Worm (Caenorhabditis elegans) whole organism, L4/young adult: Measurements from ENCODE around the gene sprr-2.
A peak's percentile ranks its signal among the peaks of the same experiment; 100 is the strongest.

Experiments
- W03F9.2 ChIP-seq: fragments of 150-350 bp; optimal IDR thresholded peaks from 2 replicates; lab custom pipeline; 2014; ENCODE audit warnings: missing biosample characterization, missing genetic modification characterization
- dao-5 ChIP-seq: sonication (generic microtip); optimal IDR thresholded peaks from 2 replicates; lab custom pipeline; 2016; ENCODE audit warnings: missing genotype, missing genetic modification characterization, moderate library complexity, missing compliant biosample characterization
- him-1 ChIP-seq: sonication (generic microtip); optimal IDR thresholded peaks from 2 replicates; lab custom pipeline; 2016; ENCODE audit warnings: missing genotype, missing genetic modification reagents, missing genetic modification characterization, missing compliant biosample characterization

sprr-2 gene

DNA sequence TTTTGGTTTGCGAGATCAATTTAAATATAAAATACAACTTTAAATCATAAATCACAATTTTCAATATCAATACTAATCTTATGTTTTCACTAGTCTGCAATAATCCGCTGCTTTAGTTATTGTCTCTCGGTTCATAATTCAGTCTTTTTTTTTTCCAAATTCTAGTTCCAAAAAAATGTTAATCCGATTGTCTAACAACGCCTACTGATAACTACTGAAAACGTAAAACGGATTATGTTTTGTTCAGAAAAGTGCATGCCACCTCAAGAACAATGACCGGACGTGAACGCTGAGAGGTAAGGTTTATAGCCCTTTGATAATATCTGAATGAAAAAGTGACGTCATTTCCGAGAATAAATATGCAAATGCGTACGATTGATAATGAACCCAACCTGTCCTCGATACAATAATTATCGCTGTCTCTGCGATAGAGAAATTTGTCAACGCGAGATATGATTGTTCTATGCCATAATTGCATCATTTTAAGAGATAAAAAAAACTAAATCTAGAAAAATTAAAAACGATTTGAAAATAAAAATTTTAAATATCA lies at the start of gene sprr-2:
sprr-2 (plus strand) TSS at position 248 of the 550 bp plus-strand sequence.
- TF ChIP-seq him-1 (no peak), W03F9.2 (no peak)

- TF ChIP-seq him-1 (no peak), dao-5 (tag; lab: Kevin White, UChicago) (no peak), W03F9.2 (no peak)
Measured at ce11 chrX:14743780-14744179, 49.5 kb upstream of the sprr-2 start, which contains the start of gene C05G5.7. Gene C05G5.7 (minus strand): TSS chrX:14743780.

DNA sequence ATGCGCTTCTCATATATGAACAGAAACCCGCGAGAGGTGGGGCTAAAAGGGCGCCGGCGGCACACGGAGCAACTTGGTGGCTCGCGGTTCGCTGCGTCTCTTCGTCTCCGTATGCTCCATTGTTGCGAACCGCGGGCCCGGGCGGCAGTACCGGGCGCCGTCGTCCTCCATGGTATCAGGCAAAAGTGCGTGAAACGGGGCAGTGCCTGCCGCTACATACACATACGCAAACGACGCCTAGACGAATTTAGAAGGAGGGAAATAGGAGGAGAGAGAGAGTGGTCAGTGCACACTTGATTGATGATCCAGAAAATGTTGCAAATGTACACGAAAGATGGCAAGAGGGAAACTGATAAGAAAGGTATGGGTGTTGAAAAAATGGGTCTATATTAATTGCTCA lies 48.7 kb upstream of the sprr-2 start:
- no peak for TF ChIP-seq him-1
- TF ChIP-seq dao-5 (tag; lab: Kevin White, UChicago) = no peak
- TF ChIP-seq W03F9.2 = no peak

ce11 chrX:14745218-14745617 lies 48.0 kb upstream of the sprr-2 start:
- TF ChIP-seq W03F9.2 (no peak), him-1 (no peak), dao-5 (tag; lab: Kevin White, UChicago) (no peak)

DNA sequence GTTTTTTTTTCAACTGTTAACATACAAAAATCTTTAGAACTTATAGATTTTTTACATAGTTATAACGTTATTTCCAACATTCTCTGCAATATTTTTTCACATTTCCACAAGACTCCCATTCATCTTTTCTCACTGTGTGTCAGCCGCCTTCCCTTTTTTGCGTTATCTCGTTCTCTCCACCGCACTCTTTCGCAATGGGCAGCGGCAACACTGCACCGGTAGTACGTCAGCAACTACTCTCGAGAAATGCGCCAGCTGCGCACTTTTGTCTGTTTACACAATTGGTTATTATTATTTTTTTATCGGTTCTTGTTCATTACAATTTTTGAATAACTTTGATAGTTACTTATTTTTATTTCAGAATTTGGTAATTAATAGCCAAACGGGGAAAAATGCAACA lies 46.3 kb upstream of the sprr-2 start, which contains the start of gene C05G5.2:
C05G5.2 (plus strand) TSS at position 356 of the 400 bp plus-strand sequence.
- TF ChIP-seq him-1 = peak; percentile 82
- no peak for TF ChIP-seq dao-5 (tag; lab: Kevin White, UChicago)
- TF ChIP-seq W03F9.2 = peak; percentile 95

DNA sequence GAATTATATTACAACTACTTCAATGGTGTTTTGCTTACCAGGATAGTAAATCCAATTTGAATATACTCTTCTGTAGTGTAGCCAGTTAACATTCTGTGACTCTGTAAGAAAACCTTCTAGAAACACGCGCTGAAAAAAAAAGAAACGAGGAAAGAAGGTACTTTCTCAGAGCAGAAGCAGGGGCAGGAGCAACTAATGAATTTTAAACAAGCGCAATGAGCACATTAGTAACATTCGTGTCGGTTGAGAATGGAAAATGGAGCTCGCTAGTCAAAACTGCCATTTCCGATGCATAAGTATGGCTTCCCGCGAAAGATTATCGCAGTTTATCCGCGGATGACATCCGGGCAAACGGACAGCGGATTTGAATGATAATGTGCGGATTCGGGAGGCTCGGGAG lies 41.3 kb upstream of the sprr-2 start, which contains the start of gene C05G5.3:
C05G5.3 (minus strand) TSS at position 101 of the 400 bp plus-strand sequence.
- TF ChIP-seq him-1 (no peak), dao-5 (tag; lab: Kevin White, UChicago) (no peak), W03F9.2 (no peak)

- TF ChIP-seq W03F9.2 (peak; percentile 65), him-1 (peak; percentile 11), dao-5 (tag; lab: Kevin White, UChicago) (no peak)
Measured at ce11 chrX:14753514-14754076, 39.6 kb upstream of the sprr-2 start, which contains the start of gene sucl-1. Gene sucl-1 (plus strand): TSS chrX:14754026.

DNA sequence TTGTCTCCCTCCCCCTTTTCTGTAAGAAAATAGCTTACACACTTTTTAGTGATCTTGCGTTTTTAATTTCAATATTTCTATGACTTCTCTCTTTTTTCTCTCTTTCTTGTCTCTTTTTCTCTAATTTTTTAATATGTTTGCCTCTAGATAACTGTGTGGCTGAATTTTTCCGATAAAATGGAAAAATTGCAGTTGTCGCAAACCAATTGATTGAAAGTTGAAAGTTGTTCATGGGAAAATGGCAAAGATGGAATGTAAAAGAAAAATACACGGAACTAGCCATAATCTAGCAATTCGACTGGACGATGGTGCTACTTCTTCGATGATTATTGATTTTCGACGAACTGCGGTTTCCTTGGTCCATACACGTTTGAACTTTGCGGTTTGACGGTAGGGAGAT lies 37.4 kb upstream of the sprr-2 start:
- no peak for TF ChIP-seq dao-5 (tag; lab: Kevin White, UChicago)
- TF ChIP-seq him-1 = no peak
- TF ChIP-seq W03F9.2 = no peak

DNA sequence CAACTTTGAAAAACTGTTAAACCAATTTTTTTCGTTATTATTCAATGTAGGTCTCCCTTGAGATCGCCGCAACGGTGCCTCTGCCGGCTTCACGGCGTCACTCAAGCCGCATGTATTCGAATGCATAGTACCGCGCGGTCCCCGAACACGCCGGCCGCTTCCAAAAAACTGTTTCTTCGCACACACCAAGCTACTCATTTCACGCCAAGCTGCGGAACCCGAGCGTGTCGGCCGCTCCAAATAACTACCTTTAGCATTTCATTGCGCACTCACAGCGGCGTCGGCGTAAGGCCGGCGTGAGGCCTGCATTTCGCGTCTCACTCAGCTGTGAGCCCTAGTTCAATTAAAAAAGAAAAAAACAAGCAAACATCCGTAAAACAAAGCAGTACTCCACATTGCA lies 36.6 kb upstream of the sprr-2 start:
- TF ChIP-seq dao-5 (tag; lab: Kevin White, UChicago) = no peak
- no peak for TF ChIP-seq him-1
- TF ChIP-seq W03F9.2 = no peak

DNA sequence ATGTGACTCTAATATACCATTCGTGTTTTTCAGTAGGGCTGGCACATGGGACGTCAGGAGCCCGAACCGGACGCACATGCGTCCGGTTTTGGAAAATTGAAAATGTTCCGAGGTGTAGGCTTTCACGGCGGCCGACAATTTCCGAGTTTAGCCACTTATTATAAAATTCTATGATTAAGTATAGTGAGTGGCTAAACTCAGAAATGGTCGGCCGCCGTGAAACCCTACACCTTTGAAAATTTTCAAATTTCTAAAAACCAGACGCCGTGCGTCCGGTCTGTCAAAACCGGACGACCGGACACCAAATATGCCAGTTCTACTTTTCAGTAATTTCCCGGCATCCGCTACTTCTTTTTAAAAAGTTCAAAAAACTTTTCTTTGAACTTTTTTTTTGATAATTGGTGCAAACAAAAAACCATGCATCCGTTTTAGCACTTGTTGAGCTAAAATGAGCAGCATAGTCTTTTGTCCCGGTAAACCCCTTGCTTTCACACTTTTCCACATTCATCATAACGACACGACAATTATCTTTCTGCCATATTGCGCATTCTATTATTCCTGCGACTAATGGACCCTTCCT lies 35.5 kb upstream of the sprr-2 start:
- no peak for TF ChIP-seq him-1
- no peak for TF ChIP-seq dao-5 (tag; lab: Kevin White, UChicago)
- no peak for TF ChIP-seq W03F9.2

DNA sequence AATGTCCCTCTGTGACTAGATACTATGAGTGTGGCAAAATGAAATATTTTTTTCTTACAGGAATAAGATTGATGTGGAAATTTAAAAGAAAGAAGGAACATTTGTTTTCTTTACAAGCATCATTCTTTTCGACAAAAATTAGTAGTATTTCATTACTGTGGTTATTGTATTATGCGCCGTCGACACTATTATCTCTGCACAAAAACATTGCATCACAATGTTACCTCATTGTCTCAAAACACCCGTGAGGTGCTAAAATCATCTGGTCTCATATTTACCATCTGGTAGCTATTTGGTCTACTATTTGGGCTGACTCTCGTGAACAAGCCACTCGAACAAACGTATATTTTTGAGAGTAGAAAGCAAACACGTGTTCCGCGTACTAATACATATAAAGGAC lies 33.7 kb upstream of the sprr-2 start:
- TF ChIP-seq W03F9.2 = no peak
- TF ChIP-seq dao-5 (tag; lab: Kevin White, UChicago) = no peak
- TF ChIP-seq him-1 = no peak

DNA sequence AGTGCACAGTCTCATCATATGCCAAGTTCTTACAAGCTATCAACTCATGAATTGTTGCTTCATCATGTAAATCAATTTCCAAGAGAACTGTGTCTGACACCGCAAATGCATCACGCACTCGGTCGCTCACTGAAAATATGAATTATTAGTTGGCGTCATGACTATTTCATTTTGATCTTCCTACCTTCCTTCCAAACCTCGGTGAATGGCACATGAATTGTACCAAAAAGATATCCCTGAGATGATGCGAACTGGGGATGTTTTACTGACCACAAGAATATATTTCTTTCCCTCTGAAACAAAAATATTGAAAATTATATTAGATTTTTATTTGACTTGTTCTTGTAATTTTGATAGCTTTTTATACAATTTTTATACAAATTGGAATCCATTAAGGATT lies 33.1 kb upstream of the sprr-2 start:
- TF ChIP-seq W03F9.2 (no peak), dao-5 (tag; lab: Kevin White, UChicago) (no peak), him-1 (no peak)

DNA sequence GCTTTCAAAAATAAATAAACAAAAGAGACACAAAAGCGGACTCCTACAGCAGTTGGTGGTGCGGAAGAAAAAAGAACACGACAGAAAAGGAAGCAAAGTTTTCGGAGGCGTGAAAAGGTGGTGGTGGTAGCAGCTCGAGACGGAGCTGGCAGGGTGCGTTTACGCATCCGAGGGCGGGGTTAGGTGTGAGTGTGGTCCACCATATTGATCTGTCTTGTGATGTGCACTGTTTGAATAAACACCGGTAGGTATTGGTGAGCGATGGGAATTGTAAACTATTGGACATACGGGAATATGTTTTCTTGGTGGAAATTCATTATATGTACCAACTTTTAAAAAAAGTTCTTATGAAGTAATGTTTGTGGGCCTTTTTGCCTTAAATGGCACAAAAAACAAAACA lies 32.2 kb upstream of the sprr-2 start, which contains the start of gene C05G5.5:
C05G5.5 (minus strand) TSS at position 101 of the 400 bp plus-strand sequence.
- TF ChIP-seq W03F9.2 (no peak), him-1 (no peak)

DNA sequence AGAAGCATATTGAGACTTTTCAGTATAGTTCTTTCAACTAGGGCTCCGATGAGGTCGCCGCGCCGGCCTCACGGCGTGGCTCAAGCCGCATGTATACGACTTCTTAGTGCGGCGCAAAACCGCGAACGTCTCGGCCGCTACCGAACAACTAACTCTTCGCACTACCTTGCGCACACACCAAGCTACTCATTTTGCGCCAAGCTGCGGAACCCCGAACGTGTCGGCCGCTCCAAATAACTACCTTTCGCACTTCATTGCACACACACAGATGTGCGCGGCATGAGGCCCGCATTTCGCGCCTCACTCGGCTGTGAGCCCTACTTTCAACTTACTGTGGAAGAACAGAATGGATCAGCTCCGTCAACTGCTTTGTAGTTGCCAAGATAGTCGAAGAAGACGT lies 25.4 kb upstream of the sprr-2 start:
- TF ChIP-seq him-1 = no peak
- TF ChIP-seq dao-5 (tag; lab: Kevin White, UChicago) = no peak
- no peak for TF ChIP-seq W03F9.2

ce11 chrX:14768989-14769388 lies 24.3 kb upstream of the sprr-2 start:
- TF ChIP-seq him-1 = no peak
- TF ChIP-seq dao-5 (tag; lab: Kevin White, UChicago) = no peak
- TF ChIP-seq W03F9.2 = no peak
